Fruit fly (Drosophila melanogaster): ENCODE data around the gene CG13023.

Gene CG13023

DNA sequence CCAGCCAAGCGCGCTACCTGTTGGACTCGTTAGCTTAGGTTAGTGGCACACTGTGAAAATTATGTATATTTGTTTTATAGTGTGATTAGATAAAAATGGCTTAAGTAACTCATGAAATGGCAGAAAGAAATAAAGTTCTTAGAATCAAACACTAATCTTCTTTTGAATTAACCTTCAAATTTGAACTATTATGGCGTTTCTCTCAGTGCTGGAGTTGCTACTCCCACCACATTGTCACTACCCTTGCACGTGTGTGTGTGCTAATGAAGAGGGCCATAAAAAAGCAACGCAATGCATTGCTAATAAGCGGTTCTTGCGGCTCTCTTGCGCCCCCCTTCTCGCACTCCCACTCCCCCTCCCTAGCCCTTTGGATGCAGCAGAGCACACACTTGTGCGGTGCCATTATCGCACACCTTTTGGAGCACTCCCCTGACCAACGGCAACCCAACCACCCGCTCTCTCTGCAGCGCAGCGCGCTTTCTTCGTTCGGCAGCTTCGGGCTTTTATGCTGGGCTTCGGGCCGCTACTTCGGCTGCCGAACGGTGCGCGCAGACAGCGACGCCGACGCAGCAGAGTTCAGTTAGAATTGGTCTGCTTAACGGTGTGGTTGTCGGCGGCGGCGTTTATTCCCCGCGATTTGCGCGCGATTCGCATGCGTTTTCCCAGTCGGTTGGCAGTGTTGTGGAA, 36.4 kb downstream of the CG13023 start (continued):
- TF ChIP-seq Gsc (GFP tag; IDR thresholded peaks at IDR 0.05) (peak; percentile 84), Ets65A (GFP tag) (peak; percentile 96), CG3065 (GFP tag; optimal IDR thresholded peaks at IDR 0.05) (peak; percentile 70), pfk (GFP tag; optimal IDR thresholded peaks at IDR 0.05) (no peak), CG18619 (GFP tag; optimal IDR thresholded peaks at IDR 0.05) (peak; percentile 82), hb (GFP tag; IDR thresholded peaks at IDR 0.05; ENCODE audit: partially characterized antibody) (no peak), vvl (GFP tag; IDR thresholded peaks at IDR 0.05) (peak; percentile 97), CG14441 (GFP tag; IDR thresholded peaks at IDR 0.05) (peak; percentile 90), Hr3 (GFP tag; optimal IDR thresholded peaks at IDR 0.05) (peak; percentile 88), CG13894 (tag; optimal IDR thresholded peaks at IDR 0.05) (no peak), lilli (GFP tag; optimal IDR thresholded peaks at IDR 0.05) (peak; percentile 74), ash1 (GFP tag; optimal IDR thresholded peaks at IDR 0.05) (no peak), CG12155 (GFP tag; optimal IDR thresholded peaks at IDR 0.05) (peak; percentile 76), Pdp1 (GFP tag; optimal IDR thresholded peaks at IDR 0.05) (peak; percentile 86 to 90), hth (optimal IDR thresholded peaks at IDR 0.05) (no peak), CG17829 (tag; optimal IDR thresholded peaks at IDR 0.05) (peak; percentile 92), PHDP (tag; optimal IDR thresholded peaks at IDR 0.05) (peak; percentile 89), bigmax (GFP tag; optimal IDR thresholded peaks at IDR 0.05) (no peak), Fer2 (tag; optimal IDR thresholded peaks at IDR 0.05) (peak; percentile 46), CG2678 (tag; optimal IDR thresholded peaks at IDR 0.05) (peak; percentile 90), CG12659 (GFP tag; optimal IDR thresholded peaks at IDR 0.05) (peak; percentile 88), bowl (GFP tag; IDR thresholded peaks at IDR 0.05) (peak; percentile 81; the same call in 1 of the 2 replicates), repo (GFP tag; optimal IDR thresholded peaks at IDR 0.05) (peak; percentile 72), Myb (GFP tag; optimal IDR thresholded peaks at IDR 0.05) (peak; percentile 56), corto (GFP tag; optimal IDR thresholded peaks at IDR 0.05) (no peak), run (tag; optimal IDR thresholded peaks at IDR 0.05) (peak; percentile 82), CG8290 (GFP tag; optimal IDR thresholded peaks at IDR 0.05) (peak; percentile 67), CG8290 (tag; optimal IDR thresholded peaks at IDR 0.05) (peak in 1 of 2 experiments; percentile 68), CG11560 (tag; IDR thresholded peaks at IDR 0.05) (peak; percentile 71; the same call in 2 of the 3 replicates), p53 (GFP tag; optimal IDR thresholded peaks at IDR 0.05) (peak; percentile 74), H2.0 (GFP tag; IDR thresholded peaks at IDR 0.05) (peak; percentile 93), CG1603 (tag; optimal IDR thresholded peaks at IDR 0.05) (peak; percentile 95), kay (GFP tag; optimal IDR thresholded peaks at IDR 0.05) (peak; percentile 68), prd (optimal IDR thresholded peaks at IDR 0.05) (no peak), prd (GFP tag; IDR thresholded peaks at IDR 0.05) (peak; percentile 93), CG15601 (tag; optimal IDR thresholded peaks at IDR 0.05) (peak; percentile 92), Hand (GFP tag; optimal IDR thresholded peaks at IDR 0.05) (peak; percentile 28), CG1832 (GFP tag; optimal IDR thresholded peaks at IDR 0.05) (no peak), tup (GFP tag; optimal IDR thresholded peaks at IDR 0.05) (peak; percentile 77), CG13123 (GFP tag; optimal IDR thresholded peaks at IDR 0.05) (peak; percentile 84), sqz (GFP tag; optimal IDR thresholded peaks at IDR 0.05) (peak; percentile 84), Sin3A (optimal IDR thresholded peaks at IDR 0.05) (no peak), her (GFP tag; optimal IDR thresholded peaks at IDR 0.05) (peak; percentile 85), CG8089 (GFP tag; optimal IDR thresholded peaks at IDR 0.05) (peak; percentile 88), pb (GFP tag; optimal IDR thresholded peaks at IDR 0.05) (peak; percentile 69), Hmr (GFP tag; optimal IDR thresholded peaks at IDR 0.05) (peak; percentile 66), GATAe (GFP tag; conservative IDR thresholded peaks at IDR 0.05) (peak; percentile 67), sens (GFP tag) (peak; percentile 99), Abd-B (GFP tag; optimal IDR thresholded peaks at IDR 0.05) (peak; percentile 84), gt (GFP tag; IDR thresholded peaks at IDR 0.05) (peak; percentile 79; the same call in 1 of the 2 replicates), CG13424 (tag; optimal IDR thresholded peaks at IDR 0.05) (peak; percentile 92)
